Worm (Caenorhabditis elegans) whole organism, L2 larva: Measurements from ENCODE around the gene txdc-9.

ENCODE experiments used
- alr-1 ChIP-seq: fragments of 150-350 bp; optimal IDR thresholded peaks from 2 replicates; lab custom pipeline; 2014; ENCODE audit warnings: missing biosample characterization, missing genetic modification characterization
- dmd-4 ChIP-seq: sonication (generic microtip); optimal IDR thresholded peaks from 2 replicates; lab custom pipeline; 2017; ENCODE audit warnings: missing biosample characterization, missing genetic modification characterization
- egl-27 ChIP-seq: sonication (generic microtip); optimal IDR thresholded peaks from 3 replicates; lab custom pipeline; 2017; ENCODE audit warnings: missing biosample characterization, missing genetic modification reagents, missing genetic modification characterization
- elt-3 ChIP-seq: sonication (generic microtip); optimal IDR thresholded peaks from 2 replicates; lab custom pipeline; 2017; ENCODE audit warnings: missing biosample characterization, missing genetic modification characterization
- lin-39 ChIP-seq: fragments of 150-350 bp; optimal IDR thresholded peaks from 2 replicates; lab custom pipeline; 2014; ENCODE audit warnings: missing biosample characterization, missing genetic modification reagents, missing genetic modification characterization
- mab-5 ChIP-seq: fragments of 150-350 bp; optimal IDR thresholded peaks from 2 replicates; lab custom pipeline; 2014; ENCODE audit warnings: missing biosample characterization, missing genetic modification characterization
- nhr-10 ChIP-seq: sonication (generic microtip); optimal IDR thresholded peaks from 2 replicates; lab custom pipeline; 2017; ENCODE audit warnings: missing biosample characterization, missing genetic modification characterization
- nhr-6 ChIP-seq: fragments of 150-350 bp; optimal IDR thresholded peaks from 2 replicates; lab custom pipeline; 2014; ENCODE audit warnings: missing biosample characterization, missing genetic modification characterization
- sma-9 ChIP-seq, 2 experiments: fragments of 150-350 bp in 1 of 2; sonication (generic microtip) in 1 of 2; optimal IDR thresholded peaks; 2 replicates each; lab custom pipeline; 2014 to 2016; ENCODE audit warnings: missing genetic modification characterization in 2 of 2, mild to moderate bottlenecking in 1 of 2, missing biosample characterization in 1 of 2, missing compliant biosample characterization in 1 of 2, missing genetic modification reagents in 1 of 2, moderate library complexity in 1 of 2
- snpc-4 ChIP-seq: fragments of 150-350 bp; optimal IDR thresholded peaks from 2 replicates; lab custom pipeline; 2014; ENCODE audit warnings: missing biosample characterization, missing genetic modification characterization
- unc-39 ChIP-seq: fragments of 150-350 bp; optimal IDR thresholded peaks from 2 replicates; lab custom pipeline; 2014; ENCODE audit warnings: missing biosample characterization, missing genetic modification characterization
- unc-55 ChIP-seq: fragments of 150-350 bp; sonication (generic microtip); optimal IDR thresholded peaks from 3 replicates; lab custom pipeline; 2014; ENCODE audit warnings: missing biosample characterization, missing genetic modification reagents, missing genetic modification characterization
- unc-62 ChIP-seq: fragments of 150-350 bp; optimal IDR thresholded peaks from 2 replicates; lab custom pipeline; 2014; ENCODE audit warnings: missing biosample characterization, missing genetic modification reagents, missing genetic modification characterization
- ztf-11 ChIP-seq: sonication (generic microtip); optimal IDR thresholded peaks from 2 replicates; lab custom pipeline; 2017; ENCODE audit warnings: missing biosample characterization, missing genetic modification characterization

ce11 chrIII:6464913-6465312 is 32.9 kb downstream of the txdc-9 start, which contains the start of gene nduf-2.2:
- TF ChIP-seq mab-5 (tag; lab: Kevin White, UChicago) (no peak), alr-1 (tag; lab: Kevin White, UChicago) (no peak), ztf-11 (tag; lab: Kevin White, UChicago) (no peak), egl-27 (tag; lab: Kevin White, UChicago) (no peak), unc-62 (GFP tag; lab: Kevin White, UChicago) (no peak), unc-39 (tag; lab: Kevin White, UChicago) (no peak), sma-9 (GFP tag; optimal IDR thresholded peaks at IDR 0.05; lab: Kevin White, UChicago) (no peak), sma-9 (tag; optimal IDR thresholded peaks at IDR 0.05; lab: Kevin White, UChicago) (no peak), nhr-10 (tag; lab: Kevin White, UChicago) (no peak), elt-3 (tag; lab: Kevin White, UChicago) (no peak), lin-39 (tag; lab: Kevin White, UChicago) (no peak), unc-55 (GFP tag; lab: Kevin White, UChicago) (no peak), snpc-4 (no peak), nhr-6 (tag; lab: Kevin White, UChicago) (no peak), dmd-4 (tag; lab: Kevin White, UChicago) (no peak)
